Worm (Caenorhabditis elegans) whole organism, young adult: ENCODE data around the gene cnp-2.

Experiments
- F39B2.1 ChIP-seq: fragments of 200-800 bp; sonication (Bioruptor generic); IDR thresholded peaks from 2 replicates; pipeline ENCODE4 v1.3.6; 2022; ENCODE audit warnings: missing genetic modification reagents, missing genetic modification characterization, missing compliant biosample characterization
- F49E8.2 ChIP-seq: sonication (generic microtip); optimal IDR thresholded peaks from 3 replicates; lab custom pipeline; 2017; ENCODE audit warnings: missing genetic modification characterization, mild to moderate bottlenecking, missing compliant biosample characterization, antibody characterized with exemption, moderate library complexity; ENCODE audit not compliant: insufficient read depth
- F52B5.7 ChIP-seq: sonication (generic microtip); optimal IDR thresholded peaks from 2 replicates; lab custom pipeline; 2016; ENCODE audit warnings: mild to moderate bottlenecking, missing genetic modification characterization, missing compliant biosample characterization
- F55B11.4 ChIP-seq: sonication (generic microtip); optimal IDR thresholded peaks from 2 replicates; lab custom pipeline; 2016; ENCODE audit warnings: missing compliant biosample characterization, missing genetic modification characterization, borderline replicate concordance; ENCODE audit not compliant: insufficient read depth
- K12H6.12 ChIP-seq: fragments of 200-800 bp; sonication (Bioruptor generic); optimal IDR thresholded peaks from 2 replicates; lab custom pipeline; 2018; ENCODE audit warnings: mild to moderate bottlenecking, missing genetic modification characterization, missing compliant biosample characterization
- T07F8.4 ChIP-seq: sonication (generic microtip); optimal IDR thresholded peaks from 2 replicates; lab custom pipeline; 2016; ENCODE audit warnings: mild to moderate bottlenecking, missing genetic modification characterization, moderate library complexity, missing compliant biosample characterization
- Y53F4B.3 ChIP-seq: fragments of 200-800 bp; sonication (Bioruptor generic); IDR thresholded peaks from 2 replicates; pipeline ENCODE4 v1.3.6; 2022; ENCODE audit warnings: missing genetic modification reagents, missing genetic modification characterization, missing compliant biosample characterization
- Y56A3A.18 ChIP-seq: fragments of 200-800 bp; sonication (Bioruptor generic); IDR thresholded peaks from 2 replicates; pipeline ENCODE4 v1.3.6; 2022; ENCODE audit warnings: missing genetic modification reagents, missing genetic modification characterization, missing compliant biosample characterization
- ZK185.1 ChIP-seq: sonication (generic microtip); optimal IDR thresholded peaks from 2 replicates; lab custom pipeline; 2016; ENCODE audit warnings: mild to moderate bottlenecking, missing genetic modification characterization, missing compliant biosample characterization; ENCODE audit not compliant: poor library complexity, severe bottlenecking
- ama-1 ChIP-seq, 3 experiments: fragments of 150-350 bp in 1 of 3; sonication (generic microtip) in 2 of 3; optimal IDR thresholded peaks; 2 replicates each; lab custom pipeline; 2014 to 2018; ENCODE audit warnings: missing biosample characterization in 2 of 3, missing genetic modification characterization in 2 of 3, missing genetic modification reagents in 2 of 3
- athp-1 ChIP-seq: sonication (generic microtip); optimal IDR thresholded peaks from 2 replicates; lab custom pipeline; 2017; ENCODE audit warnings: mild to moderate bottlenecking, missing genetic modification characterization, missing compliant biosample characterization
- attf-3 ChIP-seq: fragments of 200-800 bp; sonication (Bioruptor generic); conservative IDR thresholded peaks from 2 replicates; pipeline ENCODE4 v1.3.6; 2022; ENCODE audit warnings: missing genetic modification reagents, missing genetic modification characterization, missing compliant biosample characterization
- ccch-3 ChIP-seq: fragments of 200-800 bp; sonication (Bioruptor generic); optimal IDR thresholded peaks from 2 replicates; lab custom pipeline; 2018; ENCODE audit warnings: mild to moderate bottlenecking, missing genetic modification characterization, missing compliant biosample characterization
- ceh-58 ChIP-seq: fragments of 200-800 bp; sonication (Bioruptor generic); IDR thresholded peaks from 2 replicates; pipeline ENCODE4 v1.3.6; 2022; ENCODE audit warnings: missing genetic modification characterization, missing compliant biosample characterization
- ceh-91 ChIP-seq: fragments of 200-800 bp; sonication (Bioruptor generic); IDR thresholded peaks from 2 replicates; pipeline ENCODE4 v1.3.6; 2022; ENCODE audit warnings: missing genetic modification reagents, missing genetic modification characterization, missing compliant biosample characterization
- chd-7 ChIP-seq: sonication (generic microtip); optimal IDR thresholded peaks from 2 replicates; lab custom pipeline; 2016; ENCODE audit warnings: mild to moderate bottlenecking, missing genetic modification characterization, moderate library complexity, missing compliant biosample characterization
- dpff-1 ChIP-seq: sonication (generic microtip); optimal IDR thresholded peaks from 2 replicates; lab custom pipeline; 2017; ENCODE audit warnings: mild to moderate bottlenecking, missing genetic modification characterization, missing compliant biosample characterization
- dpl-1 ChIP-seq: fragments of 150-350 bp; optimal IDR thresholded peaks from 2 replicates; lab custom pipeline; 2014; ENCODE audit warnings: missing biosample characterization, missing genetic modification reagents, missing genetic modification characterization
- egl-44 ChIP-seq: fragments of 200-800 bp; sonication (Bioruptor generic); IDR thresholded peaks from 2 replicates; pipeline ENCODE4 v1.3.6; 2022; ENCODE audit warnings: missing genetic modification reagents, missing genetic modification characterization, missing compliant biosample characterization
- egrh-3 ChIP-seq: fragments of 200-800 bp; sonication (Bioruptor generic); IDR thresholded peaks from 2 replicates; pipeline ENCODE4 v1.3.6; 2022; ENCODE audit warnings: missing genetic modification reagents, missing genetic modification characterization, missing compliant biosample characterization
- ekl-4 ChIP-seq: fragments of 200-800 bp; sonication (Bioruptor generic); IDR thresholded peaks from 2 replicates; pipeline ENCODE4 v1.3.6; 2022; ENCODE audit warnings: missing genetic modification reagents, missing genetic modification characterization, missing compliant biosample characterization
- fkh-3 ChIP-seq: sonication (generic microtip); optimal IDR thresholded peaks from 2 replicates; lab custom pipeline; 2016; ENCODE audit warnings: mild to moderate bottlenecking, missing genetic modification characterization, missing compliant biosample characterization
- him-1 ChIP-seq: sonication (generic microtip); optimal IDR thresholded peaks from 2 replicates; lab custom pipeline; 2016; ENCODE audit warnings: missing genotype, missing genetic modification reagents, missing genetic modification characterization, missing compliant biosample characterization
- hlh-26 ChIP-seq: fragments of 200-800 bp; sonication (Bioruptor generic); conservative IDR thresholded peaks from 2 replicates; pipeline ENCODE4 v1.3.6; 2022; ENCODE audit warnings: missing genetic modification reagents, missing genetic modification characterization, missing compliant biosample characterization
- hmg-1.2 ChIP-seq: fragments of 200-800 bp; sonication (Bioruptor generic); IDR thresholded peaks from 2 replicates; pipeline ENCODE4 v1.3.6; 2022; ENCODE audit warnings: missing genetic modification reagents, missing genetic modification characterization, missing compliant biosample characterization
- hrde-1 ChIP-seq: sonication (generic microtip); optimal IDR thresholded peaks from 2 replicates; lab custom pipeline; 2016; ENCODE audit warnings: missing genetic modification characterization, mild to moderate bottlenecking, missing compliant biosample characterization, moderate library complexity, missing genotype, missing genetic modification reagents, borderline replicate concordance
- lin-26 ChIP-seq: fragments of 200-800 bp; sonication (Bioruptor generic); IDR thresholded peaks from 2 replicates; pipeline ENCODE4 v1.3.6; 2022; ENCODE audit warnings: missing genetic modification reagents, missing genetic modification characterization, missing compliant biosample characterization
- lin-40 ChIP-seq: sonication (generic microtip); optimal IDR thresholded peaks from 2 replicates; lab custom pipeline; 2016; ENCODE audit warnings: missing genetic modification characterization, mild to moderate bottlenecking, missing compliant biosample characterization, missing genotype, missing genetic modification reagents
- lin-54 ChIP-seq: fragments of 200-800 bp; sonication (Bioruptor generic); optimal IDR thresholded peaks from 2 replicates; lab custom pipeline; 2018; ENCODE audit warnings: mild to moderate bottlenecking, missing genetic modification characterization, missing compliant biosample characterization
- lsl-1 ChIP-seq: fragments of 200-800 bp; sonication (Bioruptor generic); optimal IDR thresholded peaks from 2 replicates; lab custom pipeline; 2018; ENCODE audit warnings: mild to moderate bottlenecking, missing genetic modification characterization, moderate library complexity, missing compliant biosample characterization
- lsy-27 ChIP-seq: sonication (generic microtip); optimal IDR thresholded peaks from 2 replicates; lab custom pipeline; 2017; ENCODE audit warnings: missing genetic modification characterization, mild to moderate bottlenecking, missing compliant biosample characterization, antibody characterized with exemption, missing genotype, borderline replicate concordance; ENCODE audit not compliant: insufficient read depth
- madf-6 ChIP-seq: fragments of 200-800 bp; sonication (Bioruptor generic); IDR thresholded peaks from 2 replicates; pipeline ENCODE4 v1.3.6; 2022; ENCODE audit warnings: missing genetic modification reagents, missing genetic modification characterization, missing compliant biosample characterization
- mcd-1 ChIP-seq: fragments of 200-800 bp; sonication (Bioruptor generic); IDR thresholded peaks from 2 replicates; pipeline ENCODE4 v1.3.6; 2022; ENCODE audit warnings: missing genetic modification reagents, missing genetic modification characterization, missing compliant biosample characterization
- mel-28 ChIP-seq: sonication (generic microtip); optimal IDR thresholded peaks from 2 replicates; lab custom pipeline; 2016; ENCODE audit warnings: borderline replicate concordance, mild to moderate bottlenecking, missing genetic modification characterization, missing compliant biosample characterization
- nhr-27 ChIP-seq: fragments of 200-800 bp; sonication (Bioruptor generic); optimal IDR thresholded peaks from 2 replicates; lab custom pipeline; 2018; ENCODE audit warnings: mild to moderate bottlenecking, missing genetic modification characterization, moderate library complexity, missing compliant biosample characterization
- pha-4 ChIP-seq: fragments of 150-350 bp; sonication (generic microtip); optimal IDR thresholded peaks from 2 replicates; lab custom pipeline; 2014; ENCODE audit warnings: missing biosample characterization, missing genetic modification reagents, missing genetic modification characterization
- rec-8 ChIP-seq, 2 experiments: sonication (generic microtip); optimal IDR thresholded peaks; 2 replicates each; lab custom pipeline; 2016; ENCODE audit warnings: mild to moderate bottlenecking in 2 of 2, missing genetic modification characterization in 2 of 2, missing genetic modification reagents in 2 of 2, missing genotype in 2 of 2, missing biosample characterization in 1 of 2, missing compliant biosample characterization in 1 of 2, moderate library complexity in 1 of 2
- snpc-1.3 ChIP-seq: sonication (generic microtip); optimal IDR thresholded peaks from 2 replicates; lab custom pipeline; 2017; ENCODE audit warnings: missing genetic modification characterization, mild to moderate bottlenecking, missing compliant biosample characterization, antibody characterized with exemption, moderate library complexity, missing genotype, missing genetic modification reagents; ENCODE audit not compliant: insufficient read depth
- somi-1 ChIP-seq: fragments of 200-800 bp; sonication (Bioruptor generic); optimal IDR thresholded peaks from 2 replicates; lab custom pipeline; 2018; ENCODE audit warnings: mild to moderate bottlenecking, missing genetic modification characterization, missing compliant biosample characterization
- tbp1 ChIP-seq: fragments of 200-800 bp; sonication (Bioruptor generic); optimal IDR thresholded peaks from 2 replicates; lab custom pipeline; 2018; ENCODE audit warnings: mild to moderate bottlenecking, missing genetic modification characterization, missing compliant biosample characterization
- tbx-9 ChIP-seq: sonication (generic microtip); optimal IDR thresholded peaks from 2 replicates; lab custom pipeline; 2016; ENCODE audit warnings: borderline replicate concordance, missing genetic modification characterization, inconsistent platforms, missing compliant biosample characterization
- xnd-1 ChIP-seq: sonication (generic microtip); optimal IDR thresholded peaks from 2 replicates; lab custom pipeline; 2016; ENCODE audit warnings: missing genotype, missing genetic modification reagents, missing genetic modification characterization, missing compliant biosample characterization
- zfh-2 ChIP-seq: fragments of 200-800 bp; sonication (Bioruptor generic); conservative IDR thresholded peaks from 2 replicates; pipeline ENCODE4 v1.3.6; 2022; ENCODE audit warnings: missing genetic modification reagents, missing genetic modification characterization, missing compliant biosample characterization
- zim-3 ChIP-seq: sonication (generic microtip); optimal IDR thresholded peaks from 2 replicates; lab custom pipeline; 2017; ENCODE audit warnings: mild to moderate bottlenecking, missing genetic modification characterization, moderate library complexity, missing compliant biosample characterization
- ztf-22 ChIP-seq: fragments of 200-800 bp; sonication (Bioruptor generic); optimal IDR thresholded peaks from 2 replicates; lab custom pipeline; 2018; ENCODE audit warnings: mild to moderate bottlenecking, missing genetic modification characterization, moderate library complexity, missing compliant biosample characterization
- ztf-25 ChIP-seq: fragments of 200-800 bp; sonication (Bioruptor generic); IDR thresholded peaks from 2 replicates; pipeline ENCODE4 v1.3.6; 2022; ENCODE audit warnings: missing genetic modification reagents, missing genetic modification characterization, missing compliant biosample characterization
- ztf-26 ChIP-seq: sonication (generic microtip); optimal IDR thresholded peaks from 2 replicates; lab custom pipeline; 2017; ENCODE audit warnings: missing genetic modification characterization, missing compliant biosample characterization

cnp-2 gene

DNA sequence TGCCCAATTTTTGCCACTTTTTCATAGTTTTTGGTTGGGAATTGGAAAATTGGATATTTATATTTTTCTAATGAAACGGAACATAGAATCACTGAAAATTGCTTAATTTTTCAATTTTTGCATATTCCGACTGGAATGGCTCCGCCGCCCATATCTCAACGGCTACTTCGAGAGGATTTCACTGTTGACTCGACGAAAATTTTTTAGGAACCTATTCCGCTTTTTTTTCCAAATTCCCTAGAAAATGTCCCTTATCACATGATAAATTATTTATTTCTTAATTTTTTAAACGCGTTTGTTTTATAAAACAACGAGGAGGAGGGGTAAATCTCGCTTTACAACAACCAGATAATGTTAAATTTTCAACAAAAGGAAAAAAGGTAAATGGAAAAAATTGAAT is 33.9 kb upstream of the cnp-2 start (continued):
- TF ChIP-seq ztf-26 (tag; lab: Kevin White, UChicago) (no peak), fkh-3 (tag; lab: Kevin White, UChicago) (no peak), lin-26 (GFP tag; lab: Robert Waterston, UW) (peak; percentile 55; the same call in 1 of the 2 replicates), chd-7 (no peak), Y53F4B.3 (GFP tag; lab: Robert Waterston, UW) (no peak), lsl-1 (GFP tag; lab: Kevin White, UChicago) (peak; percentile 29), hmg-1.2 (peak; percentile 37), ekl-4 (peak; percentile 63), lin-54 (GFP tag; lab: Kevin White, UChicago) (peak; percentile 51), snpc-1.3 (no peak), F39B2.1 (GFP tag; lab: Robert Waterston, UW) (0 out of 2 replicates have a peak, but pooled peaks have one; percentile 6), hlh-26 (GFP tag; lab: Robert Waterston, UW) (no peak), tbp1 (GFP tag; lab: Kevin White, UChicago) (peak; percentile 23), zfh-2 (GFP tag; lab: Robert Waterston, UW) (no peak), zim-3 (tag; lab: Kevin White, UChicago) (no peak), xnd-1 (peak; percentile 4), pha-4 (tag; lab: Kevin White, UChicago) (no peak), ceh-91 (no peak; the same call in 1 of the 2 replicates), F52B5.7 (tag; lab: Kevin White, UChicago) (peak; percentile 34), attf-3 (GFP tag; lab: Robert Waterston, UW) (no peak), dpl-1 (no peak), ztf-25 (no peak), ama-1 (optimal IDR thresholded peaks at IDR 0.05; lab: Kevin White, UChicago) (no peak), ama-1 (GFP tag; optimal IDR thresholded peaks at IDR 0.05; lab: Kevin White, UChicago) (peak in 1 of 2 experiments; percentile 80), lin-40 (no peak), mcd-1 (GFP tag; lab: Robert Waterston, UW) (no peak), tbx-9 (no peak), F49E8.2 (tag; lab: Kevin White, UChicago) (peak; percentile 0), hrde-1 (tag; lab: Kevin White, UChicago) (peak; percentile 59), ceh-58 (GFP tag; lab: Robert Waterston, UW) (no peak), egrh-3 (GFP tag; lab: Robert Waterston, UW) (no peak), nhr-27 (tag; lab: Kevin White, UChicago) (no peak), F55B11.4 (tag; lab: Kevin White, UChicago) (no peak), athp-1 (peak; percentile 55), madf-6 (GFP tag; lab: Robert Waterston, UW) (peak; percentile 80), ZK185.1 (tag; lab: Kevin White, UChicago) (no peak), egl-44 (0 out of 2 replicates have a peak, but pooled peaks have one; percentile 46), K12H6.12 (no peak), lsy-27 (tag; lab: Kevin White, UChicago) (no peak), T07F8.4 (tag; lab: Kevin White, UChicago) (no peak), ccch-3 (GFP tag; lab: Kevin White, UChicago) (no peak), somi-1 (GFP tag; lab: Kevin White, UChicago) (no peak), mel-28 (tag; lab: Kevin White, UChicago) (no peak), Y56A3A.18 (peak; percentile 44; the same call in 1 of the 2 replicates), ztf-22 (GFP tag; lab: Kevin White, UChicago) (no peak), him-1 (tag; lab: Kevin White, UChicago) (peak; percentile 92), rec-8 (tag; optimal IDR thresholded peaks at IDR 0.05; lab: Kevin White, UChicago) (no peak), dpff-1 (tag; lab: Kevin White, UChicago) (no peak)
